Fruit fly (Drosophila melanogaster): ENCODE data around the gene Pi4KIIIalpha.

Gene Pi4KIIIalpha

DNA sequence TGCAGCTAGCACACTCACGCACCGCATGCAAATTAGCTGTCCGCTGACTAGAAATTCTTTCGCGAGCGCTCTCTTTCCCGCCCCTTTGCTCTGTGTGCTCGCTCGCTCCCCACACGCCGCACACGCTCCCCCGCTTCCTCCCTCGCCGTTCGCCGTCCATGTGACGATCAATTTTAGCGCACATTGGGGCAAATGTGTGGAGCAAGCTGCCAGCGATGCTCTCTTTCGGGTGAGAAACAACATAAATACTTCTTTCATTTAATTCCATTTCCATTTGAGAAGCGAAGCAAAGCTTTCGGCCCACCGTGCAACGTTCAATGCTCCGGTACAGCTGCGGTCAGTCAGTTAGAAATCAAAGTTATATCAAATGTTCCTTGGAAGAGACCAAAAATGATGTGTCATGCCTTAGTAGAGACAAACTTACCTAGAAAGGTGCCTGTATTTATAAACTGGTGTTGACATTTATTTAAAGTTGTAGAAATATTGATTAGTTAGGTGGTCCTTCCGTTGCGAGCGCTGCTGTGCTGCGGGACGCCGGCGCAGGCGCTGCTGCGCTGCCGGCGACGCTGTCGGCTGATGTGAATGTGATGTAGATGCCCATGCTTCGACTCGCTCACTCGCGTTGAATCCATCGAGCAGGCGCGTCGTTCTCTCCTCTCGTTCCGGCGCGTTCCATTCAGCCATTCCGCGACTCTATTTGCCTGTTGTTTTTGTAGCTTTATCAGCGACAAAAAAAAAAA, 21.6 kb downstream of the Pi4KIIIalpha start:
- TF ChIP-seq ovo (GFP tag; optimal IDR thresholded peaks at IDR 0.05) (peak; percentile 46), cic (GFP tag; optimal IDR thresholded peaks at IDR 0.05) (peak; percentile 69), cnc (optimal IDR thresholded peaks at IDR 0.05) (no peak), Hr96 (GFP tag; optimal IDR thresholded peaks at IDR 0.05) (peak; percentile 93), Clk (GFP tag; optimal IDR thresholded peaks at IDR 0.05) (peak; percentile 77), CG7045 (GFP tag; optimal IDR thresholded peaks at IDR 0.05) (peak; percentile 93), CG12768 (GFP tag; optimal IDR thresholded peaks at IDR 0.05) (peak; percentile 85), CG1620 (GFP tag; optimal IDR thresholded peaks at IDR 0.05) (peak; percentile 84), CG11617 (GFP tag; optimal IDR thresholded peaks at IDR 0.05) (peak; percentile 95), CG7101 (tag; optimal IDR thresholded peaks at IDR 0.05) (peak; percentile 94), bab1 (GFP tag; optimal IDR thresholded peaks at IDR 0.05) (peak; percentile 95), Mnt (GFP tag; optimal IDR thresholded peaks at IDR 0.05) (peak; percentile 84), pad (GFP tag; optimal IDR thresholded peaks at IDR 0.05) (peak; percentile 83), Crg-1 (GFP tag; optimal IDR thresholded peaks at IDR 0.05) (peak; percentile 66), kay (GFP tag; ENCODE audit: borderline replicate concordance) (peak; percentile 56), CG5204 (GFP tag; optimal IDR thresholded peaks at IDR 0.05) (peak; percentile 89), CG33017 (tag; optimal IDR thresholded peaks at IDR 0.05) (peak; percentile 88), tj (GFP tag; optimal IDR thresholded peaks at IDR 0.05) (peak; percentile 83), CG14711 (tag; optimal IDR thresholded peaks at IDR 0.05) (peak; percentile 88), toe (GFP tag; optimal IDR thresholded peaks at IDR 0.05) (peak; percentile 49)

DNA sequence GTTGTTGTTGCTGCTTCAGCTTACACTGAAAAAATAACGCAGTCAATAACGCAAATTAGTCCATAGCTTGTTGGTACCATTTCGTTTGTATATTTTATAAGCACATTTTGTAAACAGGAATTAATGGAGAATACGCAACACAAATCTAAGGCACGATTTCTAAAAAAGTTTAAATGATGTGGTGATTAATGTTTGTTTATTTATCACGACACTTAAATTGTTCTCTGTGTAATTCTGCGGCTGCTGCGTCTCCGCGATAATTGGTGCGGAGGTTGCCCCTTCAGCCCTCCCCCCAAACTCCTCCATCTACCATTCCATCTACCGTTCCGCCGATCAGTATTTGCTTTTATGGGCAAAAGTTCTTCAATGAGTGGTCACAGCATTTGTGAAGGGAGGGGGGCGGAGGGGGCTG, 22.9 kb downstream of the Pi4KIIIalpha start:
- TF ChIP-seq CG14711 (tag; optimal IDR thresholded peaks at IDR 0.05) (no peak), cnc (optimal IDR thresholded peaks at IDR 0.05) (no peak), pad (GFP tag; optimal IDR thresholded peaks at IDR 0.05) (no peak), ovo (GFP tag; optimal IDR thresholded peaks at IDR 0.05) (no peak), bab1 (GFP tag; optimal IDR thresholded peaks at IDR 0.05) (no peak), cic (GFP tag; optimal IDR thresholded peaks at IDR 0.05) (no peak), kay (GFP tag; ENCODE audit: borderline replicate concordance) (peak; percentile 34), Crg-1 (GFP tag; optimal IDR thresholded peaks at IDR 0.05) (no peak)

DNA sequence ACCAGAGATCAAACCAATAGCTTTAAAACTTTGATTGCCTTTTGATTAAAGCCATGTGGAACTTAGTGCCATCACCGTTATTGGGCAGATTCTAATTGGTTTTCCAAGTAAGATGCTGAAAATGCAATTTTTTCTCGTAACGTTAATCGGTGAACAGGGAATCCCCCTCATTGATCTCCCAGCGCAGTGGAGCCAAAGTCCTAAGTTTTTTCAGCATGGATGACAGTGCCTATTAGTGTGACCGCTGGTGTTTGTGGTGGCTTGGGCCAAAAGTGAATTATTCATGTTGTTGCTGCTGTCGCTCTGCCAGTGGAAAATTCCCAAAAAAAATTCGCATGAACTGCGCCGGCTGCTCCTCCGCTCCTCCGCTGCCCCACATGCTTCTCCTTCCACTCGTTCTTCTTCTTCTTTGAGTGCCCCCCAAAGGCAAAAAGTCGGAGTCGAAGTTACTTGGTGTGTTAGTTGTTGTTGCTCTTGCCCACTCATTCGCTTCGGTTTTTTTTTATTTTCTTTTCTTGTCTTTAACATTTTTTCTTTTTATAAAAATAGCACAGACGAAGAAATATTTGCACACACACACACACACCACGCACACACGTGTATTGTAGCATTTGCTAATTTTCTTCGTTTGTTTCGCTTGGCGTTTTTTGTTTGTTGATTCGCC, 23.5 kb downstream of the Pi4KIIIalpha start:
- no peak for TF ChIP-seq CG12768 (GFP tag; optimal IDR thresholded peaks at IDR 0.05)
- TF ChIP-seq CG5204 (GFP tag; optimal IDR thresholded peaks at IDR 0.05) = no peak
- TF ChIP-seq toe (GFP tag; optimal IDR thresholded peaks at IDR 0.05) = no peak
- TF ChIP-seq bab1 (GFP tag; optimal IDR thresholded peaks at IDR 0.05) = no peak
- TF ChIP-seq Hr96 (GFP tag; optimal IDR thresholded peaks at IDR 0.05) = no peak
- no peak for TF ChIP-seq kay (GFP tag; ENCODE audit: borderline replicate concordance)
- no peak for TF ChIP-seq Crg-1 (GFP tag; optimal IDR thresholded peaks at IDR 0.05)
- no peak for TF ChIP-seq CG33017 (tag; optimal IDR thresholded peaks at IDR 0.05)
- TF ChIP-seq CG7045 (GFP tag; optimal IDR thresholded peaks at IDR 0.05) = no peak
- no peak for TF ChIP-seq CG14711 (tag; optimal IDR thresholded peaks at IDR 0.05)
- no peak for TF ChIP-seq pad (GFP tag; optimal IDR thresholded peaks at IDR 0.05)
- TF ChIP-seq Mnt (GFP tag; optimal IDR thresholded peaks at IDR 0.05) = no peak
- TF ChIP-seq Clk (GFP tag; optimal IDR thresholded peaks at IDR 0.05) = no peak
- no peak for TF ChIP-seq ovo (GFP tag; optimal IDR thresholded peaks at IDR 0.05)
- TF ChIP-seq cnc (optimal IDR thresholded peaks at IDR 0.05) = no peak
- no peak for TF ChIP-seq tj (GFP tag; optimal IDR thresholded peaks at IDR 0.05)
- no peak for TF ChIP-seq CG1620 (GFP tag; optimal IDR thresholded peaks at IDR 0.05)
- no peak for TF ChIP-seq CG7101 (tag; optimal IDR thresholded peaks at IDR 0.05)
- TF ChIP-seq CG11617 (GFP tag; optimal IDR thresholded peaks at IDR 0.05) = no peak
- TF ChIP-seq cic (GFP tag; optimal IDR thresholded peaks at IDR 0.05) = no peak

DNA sequence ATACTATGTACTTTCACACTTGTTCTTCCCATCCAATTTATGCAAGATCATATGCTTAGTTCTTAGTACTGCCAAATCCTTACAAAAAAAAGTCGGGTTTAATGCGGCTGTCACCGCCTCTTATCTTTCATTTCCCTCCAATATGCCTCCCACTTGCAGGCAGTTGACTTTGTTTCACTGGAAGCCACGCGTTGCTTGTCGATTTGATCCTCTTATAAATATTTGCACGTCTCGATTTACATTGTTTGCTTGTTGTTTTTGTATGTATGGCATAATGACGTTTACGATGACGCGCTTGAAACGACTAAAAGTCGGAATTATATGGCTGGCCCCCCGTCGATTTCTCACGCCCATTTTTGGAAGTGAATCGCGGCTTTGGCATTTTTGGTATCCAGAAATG, 24.4 kb downstream of the Pi4KIIIalpha start:
- TF ChIP-seq bab1 (GFP tag; optimal IDR thresholded peaks at IDR 0.05) (no peak), kay (GFP tag; ENCODE audit: borderline replicate concordance) (peak; percentile 74), toe (GFP tag; optimal IDR thresholded peaks at IDR 0.05) (no peak)

DNA sequence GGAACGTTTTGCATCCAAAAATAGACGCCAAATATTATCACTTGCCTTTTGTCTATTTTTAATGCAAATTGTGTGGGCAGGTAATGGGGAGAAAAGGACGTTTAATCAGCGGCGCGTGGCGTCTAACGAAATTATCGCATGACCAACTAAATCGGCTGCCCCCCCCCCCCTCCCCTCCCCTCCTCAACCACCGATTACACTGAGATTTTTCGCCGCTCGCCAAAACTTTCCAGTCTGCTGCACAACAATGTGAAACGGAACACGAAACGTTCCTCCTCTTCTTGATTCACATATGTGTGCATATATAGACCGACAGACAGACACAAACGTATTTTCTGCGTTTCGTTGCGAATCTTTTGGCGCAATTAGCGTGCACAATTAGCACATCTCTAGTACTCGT, 26.5 kb downstream of the Pi4KIIIalpha start:
- no peak for TF ChIP-seq CG1620 (GFP tag; optimal IDR thresholded peaks at IDR 0.05)
- TF ChIP-seq ovo (GFP tag; optimal IDR thresholded peaks at IDR 0.05) = no peak
- TF ChIP-seq Crg-1 (GFP tag; optimal IDR thresholded peaks at IDR 0.05) = no peak
- TF ChIP-seq CG5204 (GFP tag; optimal IDR thresholded peaks at IDR 0.05) = no peak
- TF ChIP-seq CG11617 (GFP tag; optimal IDR thresholded peaks at IDR 0.05) = no peak
- no peak for TF ChIP-seq CG7101 (tag; optimal IDR thresholded peaks at IDR 0.05)
- TF ChIP-seq CG12768 (GFP tag; optimal IDR thresholded peaks at IDR 0.05) = no peak
- TF ChIP-seq tj (GFP tag; optimal IDR thresholded peaks at IDR 0.05) = no peak
- TF ChIP-seq kay (GFP tag; ENCODE audit: borderline replicate concordance) = no peak
- TF ChIP-seq toe (GFP tag; optimal IDR thresholded peaks at IDR 0.05) = no peak
- no peak for TF ChIP-seq cnc (optimal IDR thresholded peaks at IDR 0.05)
- no peak for TF ChIP-seq Hr96 (GFP tag; optimal IDR thresholded peaks at IDR 0.05)
- no peak for TF ChIP-seq cic (GFP tag; optimal IDR thresholded peaks at IDR 0.05)
- no peak for TF ChIP-seq pad (GFP tag; optimal IDR thresholded peaks at IDR 0.05)
- TF ChIP-seq CG14711 (tag; optimal IDR thresholded peaks at IDR 0.05) = no peak
- TF ChIP-seq bab1 (GFP tag; optimal IDR thresholded peaks at IDR 0.05) = no peak
- TF ChIP-seq CG7045 (GFP tag; optimal IDR thresholded peaks at IDR 0.05) = no peak
- TF ChIP-seq Mnt (GFP tag; optimal IDR thresholded peaks at IDR 0.05) = no peak
- TF ChIP-seq Clk (GFP tag; optimal IDR thresholded peaks at IDR 0.05) = no peak
- TF ChIP-seq CG33017 (tag; optimal IDR thresholded peaks at IDR 0.05) = no peak
